Worm (Caenorhabditis elegans): ENCODE data around the gene dylt-2.

- TF ChIP-seq him-1 (tag; optimal IDR thresholded peaks at IDR 0.05): no peak
- TF ChIP-seq W03F9.2 (tag; optimal IDR thresholded peaks at IDR 0.05): no peak
Measured at ce11 chrX:8890251-8890755, 49.7 kb downstream of the dylt-2 start.
